Fruit fly (Drosophila melanogaster) whole organism: ENCODE results near the gene CG11658.

Source experiments
- CG8478 ChIP-seq: fragments of >200 bp; optimal IDR thresholded peaks from 2 replicates; lab custom pipeline; 2018; ENCODE audit warnings: inconsistent platforms
- Dll ChIP-seq: fragments of >200 bp; optimal IDR thresholded peaks from 2 replicates; lab custom pipeline; 2017
- EcR ChIP-seq, 2 experiments: fragments of >200 bp; optimal IDR thresholded peaks; 2 replicates each; lab custom pipeline; 2017; ENCODE audit warnings: missing biosample characterization in 2 of 2, missing genetic modification characterization in 2 of 2, missing genetic modification reagents in 2 of 2
- pan ChIP-seq: fragments of >200 bp; optimal IDR thresholded peaks from 2 replicates; lab custom pipeline; 2017
- psq ChIP-seq: fragments of >200 bp; optimal IDR thresholded peaks from 2 replicates; lab custom pipeline; 2017
- usp ChIP-seq: fragments of >200 bp; optimal IDR thresholded peaks from 2 replicates; lab custom pipeline; 2017; ENCODE audit warnings: missing biosample characterization, missing genetic modification characterization, mixed read lengths

Gene CG11658

DNA sequence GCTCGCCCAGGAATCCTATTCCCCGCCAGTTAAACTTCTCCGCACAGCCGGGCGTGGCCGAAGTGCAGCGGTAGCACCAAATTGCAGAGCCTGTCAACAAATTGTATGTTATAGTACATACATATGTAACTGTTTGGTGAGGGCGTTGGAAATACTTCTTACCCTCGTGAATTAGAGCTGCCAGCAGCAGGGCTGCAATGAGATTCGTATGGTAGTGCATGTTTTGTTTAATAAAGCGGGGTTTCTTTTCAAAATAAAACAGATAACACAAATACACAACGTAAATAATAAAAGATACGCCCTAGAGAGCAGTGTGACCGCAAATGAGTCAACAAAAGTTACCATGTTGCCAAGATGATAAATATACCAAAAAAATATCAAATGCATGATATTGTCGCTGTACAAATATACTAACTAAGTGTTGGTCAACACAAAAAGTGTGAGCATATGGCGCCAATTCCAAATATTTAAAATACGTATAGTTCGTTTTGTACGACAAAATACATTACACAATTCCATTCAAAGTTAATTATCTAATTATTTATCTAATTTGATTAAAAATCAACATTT lies 2.8 kb upstream of the CG11658 start, which contains the start of gene crim:
Gene crim (minus strand): TSS at position 328 of the 570 bp plus-strand sequence.
- TF ChIP-seq CG8478 (lab: Kevin White, UChicago) (no peak), usp (GFP tag; lab: Kevin White, UChicago) (no peak), psq (lab: Kevin White, UChicago) (no peak)

DNA sequence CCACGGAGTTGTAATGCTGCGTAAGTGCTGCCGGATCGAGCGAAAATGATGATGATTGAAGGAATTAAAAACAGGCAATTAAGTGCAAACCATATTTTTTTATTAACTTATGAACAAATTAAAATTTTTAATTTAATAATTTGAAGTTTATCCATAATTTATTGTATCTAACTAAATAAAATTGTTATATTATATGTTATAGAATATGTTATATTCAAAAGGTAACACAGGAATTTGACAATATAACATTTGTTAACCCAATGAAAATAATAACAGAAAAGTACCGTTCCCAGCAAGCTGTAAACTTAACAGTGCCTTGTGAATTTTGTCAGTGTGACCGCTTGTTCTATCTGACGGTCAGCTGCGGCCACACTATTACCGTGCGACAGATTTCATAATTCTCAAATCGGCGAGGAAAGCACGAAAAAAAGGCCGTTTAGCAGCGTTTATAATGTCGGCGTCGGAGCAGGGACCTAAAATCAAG lies 322 bp upstream of the CG11658 start, which contains the start of the genes Ccdc56 and mtTFB1:
Gene Ccdc56 (plus strand): TSS at position 347 of the 484 bp plus-strand sequence.
Gene mtTFB1 (plus strand): TSS at position 347 of the 484 bp plus-strand sequence.
- TF ChIP-seq EcR (GFP tag; optimal IDR thresholded peaks at IDR 0.05; lab: Kevin White, UChicago) = no peak
- no peak for TF ChIP-seq psq (lab: Kevin White, UChicago)
- no peak for TF ChIP-seq CG8478 (lab: Kevin White, UChicago)
- no peak for TF ChIP-seq Dll (lab: Kevin White, UChicago)
- TF ChIP-seq pan = no peak
- TF ChIP-seq usp (GFP tag; lab: Kevin White, UChicago) = no peak

DNA sequence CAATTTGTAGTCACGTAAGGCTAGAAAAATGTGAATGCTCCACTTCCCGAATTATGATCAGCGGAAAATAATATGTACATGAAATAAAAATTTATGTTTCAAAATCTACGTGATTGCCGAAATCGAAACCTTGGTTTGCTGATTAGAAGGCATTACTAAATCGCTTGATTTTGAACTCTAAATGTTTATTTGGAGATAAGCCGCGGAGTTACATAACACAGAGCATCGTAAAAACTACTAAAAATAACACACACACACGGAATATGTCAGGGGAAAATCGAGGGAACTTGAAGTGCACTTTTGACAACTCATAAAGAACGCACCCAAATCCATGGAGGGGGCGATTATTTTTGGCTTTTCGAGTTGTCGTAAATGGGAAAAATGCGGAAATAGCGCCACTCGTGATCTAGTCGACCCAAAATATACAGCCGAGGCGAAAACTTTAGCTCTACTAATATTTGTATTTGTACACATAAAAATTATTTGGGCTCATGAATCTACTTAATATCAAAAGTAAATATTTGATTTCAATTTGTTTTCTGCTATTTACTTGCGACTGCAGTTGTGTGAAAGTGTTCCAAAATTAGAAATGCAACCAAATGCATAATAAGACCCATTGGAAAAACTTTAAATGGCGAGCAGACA lies 3.3 kb downstream of the CG11658 start:
- TF ChIP-seq usp (GFP tag; lab: Kevin White, UChicago) (no peak), psq (lab: Kevin White, UChicago) (no peak), EcR (GFP tag; optimal IDR thresholded peaks at IDR 0.05; lab: Kevin White, UChicago) (no peak), CG8478 (lab: Kevin White, UChicago) (no peak), pan (no peak), Dll (lab: Kevin White, UChicago) (no peak)

DNA sequence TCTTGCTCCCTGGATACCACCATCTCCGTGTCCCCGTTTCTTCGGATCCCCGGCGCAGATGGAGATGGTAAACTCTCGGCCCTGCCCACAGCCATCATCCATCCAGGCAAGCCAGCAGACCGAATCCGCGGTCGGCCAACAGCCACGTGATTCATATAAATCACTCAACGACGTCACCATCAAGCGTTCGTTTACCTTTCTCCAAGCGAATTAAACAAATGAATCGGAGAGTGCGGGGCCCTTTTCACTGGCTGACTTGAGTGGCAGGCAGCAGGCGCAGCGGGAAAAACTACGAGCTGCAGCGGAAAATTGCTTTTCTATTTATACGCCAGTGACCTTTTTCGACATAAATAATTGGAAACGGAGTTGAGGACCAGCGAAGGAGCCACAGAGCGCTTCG lies 4.8 kb downstream of the CG11658 start:
- TF ChIP-seq EcR (GFP tag; optimal IDR thresholded peaks at IDR 0.05; lab: Kevin White, UChicago) (peak in 1 of 2 experiments; percentile 77), psq (lab: Kevin White, UChicago) (no peak)

DNA sequence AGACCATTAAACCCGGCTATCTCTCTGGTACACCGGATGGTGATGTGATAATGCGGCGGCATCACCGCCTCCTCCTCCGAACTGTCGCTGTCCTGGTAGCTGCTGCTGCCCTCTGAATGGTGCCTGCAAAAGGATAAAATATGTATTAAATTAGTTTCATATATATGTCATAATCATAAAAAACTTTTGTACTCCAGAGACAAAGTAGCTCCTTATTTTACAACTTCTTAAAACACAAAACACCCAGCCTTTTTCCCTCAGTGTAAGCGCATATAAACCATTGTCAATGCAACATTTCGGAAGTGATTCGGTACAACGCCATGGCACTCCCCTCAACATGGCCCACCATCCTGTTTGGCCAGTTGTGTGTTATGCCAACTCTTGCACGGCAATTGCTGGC lies 6.7 kb downstream of the CG11658 start:
- TF ChIP-seq Dll (lab: Kevin White, UChicago) (no peak), CG8478 (lab: Kevin White, UChicago) (no peak), psq (lab: Kevin White, UChicago) (no peak)

DNA sequence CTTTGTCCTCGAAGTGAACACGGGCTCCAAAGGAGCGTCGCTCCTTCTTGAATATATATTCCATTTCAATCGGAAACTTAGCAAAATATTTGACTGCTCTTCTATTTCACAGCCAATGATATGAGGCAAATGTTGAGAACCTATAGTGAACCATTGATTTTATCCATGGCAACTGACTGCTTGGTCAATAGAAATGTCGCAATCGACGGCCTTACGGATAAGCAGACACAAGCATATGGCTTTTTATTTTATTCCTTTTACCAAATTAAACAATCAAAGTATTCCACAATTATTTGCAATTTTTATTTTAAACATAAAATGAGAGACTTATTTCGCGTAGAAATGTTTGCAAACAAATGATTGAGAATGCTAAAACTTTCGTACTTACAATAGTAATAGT lies 9.2 kb downstream of the CG11658 start, which contains the start of gene Dnai2:
Gene Dnai2 (minus strand): TSS at position 101 of the 400 bp plus-strand sequence.
- TF ChIP-seq Dll (lab: Kevin White, UChicago) = no peak
- TF ChIP-seq pan = no peak
- TF ChIP-seq psq (lab: Kevin White, UChicago) = no peak
- TF ChIP-seq CG8478 (lab: Kevin White, UChicago) = no peak
- no peak for TF ChIP-seq usp (GFP tag; lab: Kevin White, UChicago)
- TF ChIP-seq EcR (GFP tag; optimal IDR thresholded peaks at IDR 0.05; lab: Kevin White, UChicago) = no peak

DNA sequence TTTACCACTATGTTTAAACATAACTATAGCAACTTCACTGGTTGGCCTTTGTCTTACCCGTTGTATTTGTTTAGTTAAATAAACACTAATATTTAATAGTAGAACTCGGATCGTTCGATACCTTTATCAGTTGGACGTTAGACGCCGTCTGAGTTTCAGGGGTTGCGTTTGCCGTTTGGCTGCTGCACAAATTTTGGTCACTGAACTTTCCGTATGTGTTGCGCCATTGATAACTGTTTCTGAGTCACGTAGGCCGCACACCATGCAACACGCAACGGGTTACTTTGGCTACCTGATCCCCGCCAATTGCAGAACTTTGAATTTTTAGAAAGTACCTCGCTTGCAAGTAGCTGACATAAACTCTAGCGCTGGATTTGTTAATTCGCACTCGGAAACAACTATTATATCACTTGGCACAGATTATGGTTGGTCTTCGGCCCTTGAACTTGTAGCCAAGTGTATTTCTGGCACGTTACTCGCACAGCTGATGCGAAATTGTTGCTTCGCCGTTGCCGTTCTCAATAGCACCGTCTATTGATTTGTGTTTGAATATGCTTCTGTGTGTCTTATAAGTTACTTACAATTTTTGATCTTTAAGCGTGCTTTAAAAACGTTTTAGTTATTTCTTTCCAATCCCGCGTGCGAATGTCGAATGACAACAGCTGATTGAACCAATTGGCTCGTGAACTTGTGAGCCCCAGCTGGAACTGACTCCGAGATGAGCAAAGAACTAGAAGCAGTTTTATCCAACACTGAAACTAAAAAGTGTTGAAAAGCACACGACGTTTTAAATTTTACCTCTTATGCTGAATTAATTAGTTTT lies 11.8 kb downstream of the CG11658 start, which contains the start of gene Dph1:
Gene Dph1 (minus strand): TSS at position 670 of the 823 bp plus-strand sequence.
- TF ChIP-seq psq (lab: Kevin White, UChicago) (no peak), EcR (GFP tag; optimal IDR thresholded peaks at IDR 0.05; lab: Kevin White, UChicago) (peak in 1 of 2 experiments; percentile 56)

DNA sequence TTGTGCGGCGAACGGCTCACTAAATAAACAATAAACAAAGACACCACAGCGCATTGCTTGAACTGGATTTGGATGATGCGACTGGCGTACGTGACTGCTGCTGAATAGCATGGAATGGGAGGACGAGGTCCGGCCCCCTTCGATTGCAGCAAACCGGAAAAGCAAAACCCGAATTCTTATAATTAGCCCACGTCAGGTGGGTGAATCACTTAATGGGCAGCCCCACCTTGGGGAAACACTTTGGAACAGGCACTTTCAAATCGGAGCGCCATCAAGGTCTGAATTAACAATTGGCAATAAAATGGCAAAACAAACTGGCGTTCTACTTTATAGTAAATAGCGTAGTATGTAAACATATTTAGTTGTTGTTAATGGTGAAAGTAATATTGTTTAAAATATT lies 12.5 kb downstream of the CG11658 start:
- no peak for TF ChIP-seq psq (lab: Kevin White, UChicago)
- TF ChIP-seq pan = no peak
- TF ChIP-seq CG8478 (lab: Kevin White, UChicago) = no peak
- no peak for TF ChIP-seq Dll (lab: Kevin White, UChicago)
- no peak for TF ChIP-seq usp (GFP tag; lab: Kevin White, UChicago)
- TF ChIP-seq EcR (GFP tag; optimal IDR thresholded peaks at IDR 0.05; lab: Kevin White, UChicago) = no peak

DNA sequence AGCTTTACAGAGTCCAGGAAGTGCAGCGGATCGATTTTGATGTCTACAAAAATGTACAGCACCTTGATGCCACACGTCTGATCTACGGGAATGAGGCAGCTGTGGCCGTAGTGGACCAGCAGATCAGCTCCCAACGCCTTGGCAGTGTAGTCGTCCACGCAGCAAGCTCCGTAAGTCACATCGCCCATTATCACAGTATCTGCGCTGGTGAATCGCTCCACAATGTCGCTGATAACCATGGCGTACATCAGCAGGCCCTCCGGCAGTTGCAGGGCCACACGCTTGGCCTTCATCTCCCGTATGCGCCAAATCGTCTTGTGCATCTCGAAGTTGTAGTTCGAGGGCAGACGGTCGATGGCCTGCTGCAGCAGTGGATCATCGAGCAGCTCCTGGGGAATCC lies 13.3 kb downstream of the CG11658 start:
- TF ChIP-seq CG8478 (lab: Kevin White, UChicago) = no peak
- TF ChIP-seq psq (lab: Kevin White, UChicago) = no peak
- TF ChIP-seq EcR (GFP tag; optimal IDR thresholded peaks at IDR 0.05; lab: Kevin White, UChicago) = no peak
- TF ChIP-seq Dll (lab: Kevin White, UChicago) = no peak
- TF ChIP-seq pan = no peak
- no peak for TF ChIP-seq usp (GFP tag; lab: Kevin White, UChicago)

DNA sequence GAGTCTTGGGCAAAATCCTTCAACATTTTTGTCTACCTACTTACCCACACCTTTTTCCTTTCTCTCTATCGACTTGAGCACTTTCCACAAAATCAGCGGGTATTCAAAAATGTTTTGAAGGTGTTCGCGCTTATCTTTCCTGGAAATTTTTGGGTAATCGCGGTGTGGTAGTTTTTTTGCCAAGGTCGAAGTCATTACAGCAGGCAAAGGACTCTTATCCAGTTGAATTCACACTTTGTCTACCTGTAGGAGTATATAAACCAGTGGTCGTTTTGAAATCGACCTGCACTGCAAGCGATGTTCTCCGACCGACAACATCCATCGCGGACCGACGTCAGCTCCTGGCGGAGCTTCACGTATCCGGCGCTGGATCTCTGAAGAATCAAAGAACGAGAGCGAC lies 15.5 kb downstream of the CG11658 start:
- no peak for TF ChIP-seq psq (lab: Kevin White, UChicago)
- TF ChIP-seq Dll (lab: Kevin White, UChicago) = no peak
- TF ChIP-seq pan = no peak
- no peak for TF ChIP-seq EcR (GFP tag; optimal IDR thresholded peaks at IDR 0.05; lab: Kevin White, UChicago)
- no peak for TF ChIP-seq CG8478 (lab: Kevin White, UChicago)
- no peak for TF ChIP-seq usp (GFP tag; lab: Kevin White, UChicago)

DNA sequence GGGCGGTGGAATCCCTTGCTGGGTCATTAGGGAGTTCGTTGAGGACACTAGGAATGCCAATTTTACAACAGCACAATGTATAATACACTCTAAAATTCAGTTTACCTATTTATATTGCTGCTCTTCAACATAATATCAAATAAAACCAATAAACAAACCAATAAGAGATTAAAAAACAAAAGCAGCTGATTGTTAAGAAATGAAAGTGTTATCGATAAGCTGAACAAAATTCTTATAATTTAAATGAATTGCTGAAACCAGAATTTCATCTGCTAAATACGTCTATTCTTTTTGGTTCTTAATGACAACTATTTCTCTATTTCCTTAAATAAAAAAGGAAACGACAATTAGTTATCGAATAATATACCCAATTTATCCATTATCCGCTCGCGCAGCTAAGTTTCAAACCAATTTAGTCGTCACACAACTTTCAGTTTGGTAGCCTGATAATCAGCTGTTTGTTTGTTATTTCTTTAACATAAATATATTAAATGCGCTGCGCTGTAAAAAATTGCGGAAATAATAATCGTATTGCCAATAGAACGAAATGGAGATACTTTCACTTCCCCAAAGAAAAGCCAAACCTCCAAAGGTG lies 17.1 kb downstream of the CG11658 start, which contains the start of the genes Pldn and CG14135:
Gene Pldn (minus strand): TSS at position 197 of the 595 bp plus-strand sequence.
Gene CG14135 (plus strand): TSS at position 369 of the 595 bp plus-strand sequence.
- no peak for TF ChIP-seq pan
- TF ChIP-seq CG8478 (lab: Kevin White, UChicago) = no peak
- no peak for TF ChIP-seq psq (lab: Kevin White, UChicago)
- TF ChIP-seq EcR (GFP tag; optimal IDR thresholded peaks at IDR 0.05; lab: Kevin White, UChicago) = no peak
- TF ChIP-seq Dll (lab: Kevin White, UChicago) = no peak
- no peak for TF ChIP-seq usp (GFP tag; lab: Kevin White, UChicago)
